Worm (Caenorhabditis elegans) whole organism, early embryonic: ENCODE results near the gene JC8.7.
A peak's percentile ranks its signal among the peaks of the same experiment; 100 is the strongest.

ENCODE experiments used
- B0310.2 ChIP-seq: sonication (generic microtip); optimal IDR thresholded peaks from 2 replicates; lab custom pipeline; 2016; ENCODE audit warnings: mild to moderate bottlenecking, missing genetic modification characterization, missing compliant biosample characterization
- F13C5.2 ChIP-seq: sonication (generic microtip); optimal IDR thresholded peaks from 2 replicates; lab custom pipeline; 2017; ENCODE audit warnings: mild to moderate bottlenecking, missing genetic modification characterization, inconsistent platforms, missing compliant biosample characterization
- aly-1 ChIP-seq: sonication (generic microtip); optimal IDR thresholded peaks from 2 replicates; lab custom pipeline; 2016; ENCODE audit warnings: missing genetic modification characterization, missing compliant biosample characterization
- ama-1 ChIP-seq: fragments of 150-350 bp; optimal IDR thresholded peaks from 2 replicates; lab custom pipeline; 2014
- ceh-13 ChIP-seq: fragments of 200-800 bp; sonication (Bioruptor generic); optimal IDR thresholded peaks from 2 replicates; lab custom pipeline; 2018; ENCODE audit warnings: mild to moderate bottlenecking, missing genetic modification characterization, missing compliant biosample characterization
- ceh-36 ChIP-seq: sonication (generic microtip); optimal IDR thresholded peaks from 2 replicates; lab custom pipeline; 2016; ENCODE audit warnings: missing genetic modification characterization, inconsistent platforms, missing compliant biosample characterization
- ets-7 ChIP-seq: sonication (generic microtip); optimal IDR thresholded peaks from 2 replicates; lab custom pipeline; 2016; ENCODE audit warnings: missing genotype, missing genetic modification characterization, missing compliant biosample characterization
- flt-1 ChIP-seq: fragments of 200-800 bp; sonication (Bioruptor generic); IDR thresholded peaks from 2 replicates; pipeline ENCODE4 v1.3.6; 2022; ENCODE audit warnings: missing genetic modification characterization, missing compliant biosample characterization
- hmbx-1 ChIP-seq: sonication (generic microtip); optimal IDR thresholded peaks from 2 replicates; lab custom pipeline; 2016; ENCODE audit warnings: mild to moderate bottlenecking, missing genetic modification characterization, missing compliant biosample characterization
- hmg-4 ChIP-seq: fragments of 200-800 bp; sonication (Bioruptor generic); optimal IDR thresholded peaks from 2 replicates; lab custom pipeline; 2018; ENCODE audit warnings: mild to moderate bottlenecking, missing genetic modification characterization, missing compliant biosample characterization
- hnd-1 ChIP-seq: sonication (generic microtip); optimal IDR thresholded peaks from 2 replicates; lab custom pipeline; 2016; ENCODE audit warnings: missing genetic modification characterization, missing compliant biosample characterization
- pes-1 ChIP-seq: fragments of 200-800 bp; sonication (Bioruptor generic); IDR thresholded peaks from 2 replicates; pipeline ENCODE4 v1.3.6; 2022; ENCODE audit warnings: missing genetic modification reagents, missing genetic modification characterization, missing compliant biosample characterization
- scrt-1 ChIP-seq: fragments of 200-800 bp; sonication (Bioruptor generic); IDR thresholded peaks from 2 replicates; pipeline ENCODE4 v1.3.6; 2022; ENCODE audit warnings: missing genetic modification characterization, missing compliant biosample characterization
- sea-1 ChIP-seq: fragments of 200-800 bp; sonication (Bioruptor generic); conservative IDR thresholded peaks from 2 replicates; pipeline ENCODE4 v1.3.6; 2022; ENCODE audit warnings: missing genetic modification characterization, missing compliant biosample characterization
- tbx-11 ChIP-seq: fragments of 200-800 bp; sonication (Bioruptor generic); IDR thresholded peaks from 2 replicates; pipeline ENCODE4 v1.3.6; 2022; ENCODE audit warnings: missing genetic modification characterization, missing compliant biosample characterization
- tbx-37 ChIP-seq: fragments of 200-800 bp; sonication (Bioruptor generic); conservative IDR thresholded peaks from 2 replicates; pipeline ENCODE4 v1.3.6; 2022; ENCODE audit warnings: missing genetic modification reagents, missing genetic modification characterization, missing compliant biosample characterization
- tra-4 ChIP-seq: sonication (generic microtip); optimal IDR thresholded peaks from 2 replicates; lab custom pipeline; 2017; ENCODE audit warnings: missing genetic modification characterization, missing compliant biosample characterization

Gene JC8.7

DNA sequence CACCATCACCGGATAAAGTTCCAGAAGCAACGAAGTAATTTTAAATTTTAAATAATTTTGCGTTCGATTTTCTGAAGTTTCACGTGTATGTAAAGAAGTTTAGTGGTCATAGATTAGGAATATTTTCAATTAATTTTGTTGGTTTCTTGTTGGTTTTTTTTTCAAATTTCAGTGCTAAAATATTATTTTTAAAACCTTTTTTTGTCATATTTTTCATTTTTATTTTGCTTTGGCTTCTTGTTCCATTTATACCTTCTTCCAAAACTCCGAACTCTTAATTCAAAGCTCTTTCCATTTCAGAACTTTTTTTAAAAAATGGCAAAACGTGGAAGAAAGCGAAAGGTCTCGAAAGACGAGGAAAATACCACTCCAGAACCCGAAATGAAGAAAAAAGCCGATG, at the start of gene JC8.7:
Gene JC8.7 (plus strand): TSS at position 301 of the 400 bp plus-strand sequence.
- TF ChIP-seq B0310.2 (tag; lab: Kevin White, UChicago) (no peak), hmg-4 (no peak), flt-1 (GFP tag; lab: Robert Waterston, UW) (no peak), tbx-11 (no peak), F13C5.2 (tag; lab: Kevin White, UChicago) (no peak), aly-1 (tag; lab: Kevin White, UChicago) (no peak), hmbx-1 (tag; lab: Kevin White, UChicago) (no peak), ceh-36 (tag; lab: Kevin White, UChicago) (no peak), tbx-37 (GFP tag; lab: Robert Waterston, UW) (no peak), tra-4 (tag; lab: Kevin White, UChicago) (no peak), pes-1 (GFP tag; lab: Robert Waterston, UW) (no peak), hnd-1 (tag; lab: Kevin White, UChicago) (no peak), ceh-13 (GFP tag; lab: Kevin White, UChicago) (no peak), scrt-1 (GFP tag; lab: Robert Waterston, UW) (no peak), sea-1 (GFP tag; lab: Robert Waterston, UW) (no peak), ets-7 (tag; lab: Kevin White, UChicago) (no peak), ama-1 (no peak)

- TF ChIP-seq B0310.2 (tag; lab: Kevin White, UChicago) (no peak), aly-1 (tag; lab: Kevin White, UChicago) (no peak)
These were observed 49.8 kb upstream of the JC8.7 start, which contains the start of gene C48D1.1 for ce11 chrIV:13197282-13197681. Gene C48D1.1 (minus strand): TSS chrIV:13197382.

- TF ChIP-seq ceh-36 (tag; lab: Kevin White, UChicago) (no peak), hmg-4 (no peak), tbx-37 (GFP tag; lab: Robert Waterston, UW) (no peak), F13C5.2 (tag; lab: Kevin White, UChicago) (no peak)
These were observed 43.0 kb upstream of the JC8.7 start, which contains the start of gene ced-3 for ce11 chrIV:13204037-13204436. Gene ced-3 (minus strand): TSS chrIV:13204137.

ce11 chrIV:13205891-13206290, 41.2 kb upstream of the JC8.7 start:
- TF ChIP-seq hmg-4 (peak; percentile 15), B0310.2 (tag; lab: Kevin White, UChicago) (no peak), pes-1 (GFP tag; lab: Robert Waterston, UW) (no peak)

ce11 chrIV:13209566-13209965, 37.5 kb upstream of the JC8.7 start, which contains the start of gene C48D1.9:
Gene C48D1.9 (minus strand): TSS chrIV:13209666.
- TF ChIP-seq aly-1 (tag; lab: Kevin White, UChicago) (no peak), ama-1 (no peak), sea-1 (GFP tag; lab: Robert Waterston, UW) (no peak), ets-7 (tag; lab: Kevin White, UChicago) (no peak)

ce11 chrIV:13214466-13214865, 32.6 kb upstream of the JC8.7 start, which contains the start of gene cho-1:
Gene cho-1 (minus strand): TSS chrIV:13214566.
- TF ChIP-seq hnd-1 (tag; lab: Kevin White, UChicago) = no peak
- no peak for TF ChIP-seq F13C5.2 (tag; lab: Kevin White, UChicago)
- TF ChIP-seq hmbx-1 (tag; lab: Kevin White, UChicago) = no peak
- no peak for TF ChIP-seq pes-1 (GFP tag; lab: Robert Waterston, UW)
- no peak for TF ChIP-seq B0310.2 (tag; lab: Kevin White, UChicago)
- no peak for TF ChIP-seq scrt-1 (GFP tag; lab: Robert Waterston, UW)
- no peak for TF ChIP-seq tra-4 (tag; lab: Kevin White, UChicago)
- no peak for TF ChIP-seq ama-1

DNA sequence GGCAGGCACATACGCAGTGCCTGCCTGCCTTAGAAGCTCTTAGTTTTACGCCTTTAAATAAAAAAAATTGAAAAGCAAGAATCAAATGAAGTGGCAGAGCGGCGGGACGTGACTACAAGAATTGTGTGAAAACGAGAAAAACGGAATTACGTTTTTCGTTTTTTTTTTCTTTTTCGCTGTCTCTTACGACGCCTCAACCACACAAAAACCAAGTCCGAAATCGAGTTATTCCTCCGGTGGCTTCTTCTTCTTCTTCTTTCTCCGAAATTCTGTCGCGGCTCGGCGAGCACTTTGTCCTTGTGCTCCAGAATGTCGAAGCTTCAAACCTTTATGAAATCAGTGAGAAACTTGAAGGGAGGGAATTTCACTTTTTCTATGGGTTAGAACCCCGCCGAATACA, 26.5 kb upstream of the JC8.7 start:
- TF ChIP-seq ama-1 (no peak), tra-4 (tag; lab: Kevin White, UChicago) (no peak), pes-1 (GFP tag; lab: Robert Waterston, UW) (no peak), sea-1 (GFP tag; lab: Robert Waterston, UW) (no peak), hmg-4 (no peak), aly-1 (tag; lab: Kevin White, UChicago) (no peak), tbx-37 (GFP tag; lab: Robert Waterston, UW) (no peak), hmbx-1 (tag; lab: Kevin White, UChicago) (no peak), tbx-11 (no peak), ets-7 (tag; lab: Kevin White, UChicago) (no peak), ceh-36 (tag; lab: Kevin White, UChicago) (no peak)

- TF ChIP-seq hmg-4 = no peak
- TF ChIP-seq B0310.2 (tag; lab: Kevin White, UChicago) = no peak
- no peak for TF ChIP-seq pes-1 (GFP tag; lab: Robert Waterston, UW)
These were observed 25.4 kb upstream of the JC8.7 start, which contains the start of gene C48D1.5 for ce11 chrIV:13221657-13222056. Gene C48D1.5 (plus strand): TSS chrIV:13221957.

ce11 chrIV:13231393-13231792, 15.7 kb upstream of the JC8.7 start:
- no peak for TF ChIP-seq pes-1 (GFP tag; lab: Robert Waterston, UW)
- peak; percentile 43 for TF ChIP-seq F13C5.2 (tag; lab: Kevin White, UChicago)
- TF ChIP-seq ama-1 = no peak
- TF ChIP-seq flt-1 (GFP tag; lab: Robert Waterston, UW) = no peak
- TF ChIP-seq tbx-11 = no peak
- TF ChIP-seq tbx-37 (GFP tag; lab: Robert Waterston, UW) = no peak
- no peak for TF ChIP-seq hnd-1 (tag; lab: Kevin White, UChicago)
